Worm (Caenorhabditis elegans): ENCODE results near the gene F23A7.5.

F23A7.5 gene

ce11 chrX:16244764-16245244 lies 16.1 kb downstream of the F23A7.5 start, which contains the start of gene W10G6.1:
W10G6.1 (plus strand) TSS chrX:16245194.
- TF ChIP-seq dmd-9 (GFP tag; IDR thresholded peaks at IDR 0.05) = no peak
- no peak for TF ChIP-seq zfp-3 (GFP tag; conservative IDR thresholded peaks at IDR 0.05)
- TF ChIP-seq set-16 (GFP tag; IDR thresholded peaks at IDR 0.05) = peak; percentile 51; the same call in 1 of the 2 replicates
- peak in 1 of 2 experiments; percentile 42 for TF ChIP-seq unc-62 (GFP tag; optimal IDR thresholded peaks at IDR 0.05 in 1 of 2)
- TF ChIP-seq unc-62 (tag; optimal IDR thresholded peaks at IDR 0.05) = no peak

DNA sequence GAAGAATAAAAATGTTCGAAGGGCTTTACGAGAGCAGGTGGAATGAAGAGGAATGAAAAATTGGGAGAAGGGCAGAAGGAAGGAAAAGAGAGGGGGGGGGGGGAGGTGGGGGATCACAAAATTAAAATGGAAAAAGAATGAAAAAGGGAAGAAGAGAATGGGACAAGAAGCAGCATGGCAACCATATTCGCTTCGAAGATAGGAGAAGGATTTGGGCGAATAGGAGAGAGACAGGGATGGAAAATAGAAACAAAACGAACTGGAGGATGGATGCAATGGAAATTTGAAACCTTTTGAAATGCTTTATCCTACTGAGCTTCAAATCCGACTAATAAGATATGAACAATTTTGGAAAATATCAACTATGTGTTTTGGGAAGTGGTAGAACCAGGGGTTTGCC lies 22.0 kb downstream of the F23A7.5 start, which contains the start of gene W10G6.6:
Gene W10G6.6, minus strand, starts transcription at position 101 of the 400 bp plus-strand sequence.
- TF ChIP-seq hlh-30 (tag; optimal IDR thresholded peaks at IDR 0.05; ENCODE audit: insufficient read depth) (no peak), set-16 (GFP tag; IDR thresholded peaks at IDR 0.05) (peak; percentile 15; the same call in 1 of the 2 replicates)

ce11 chrX:16258503-16258902 lies 29.8 kb downstream of the F23A7.5 start:
- TF ChIP-seq F44E2.7 (GFP tag; IDR thresholded peaks at IDR 0.05) (0 out of 2 replicates have a peak, but pooled peaks have one; percentile 24), F37D6.2 (tag; optimal IDR thresholded peaks at IDR 0.05) (no peak), aha-1 (tag) (peak; percentile 69)

DNA sequence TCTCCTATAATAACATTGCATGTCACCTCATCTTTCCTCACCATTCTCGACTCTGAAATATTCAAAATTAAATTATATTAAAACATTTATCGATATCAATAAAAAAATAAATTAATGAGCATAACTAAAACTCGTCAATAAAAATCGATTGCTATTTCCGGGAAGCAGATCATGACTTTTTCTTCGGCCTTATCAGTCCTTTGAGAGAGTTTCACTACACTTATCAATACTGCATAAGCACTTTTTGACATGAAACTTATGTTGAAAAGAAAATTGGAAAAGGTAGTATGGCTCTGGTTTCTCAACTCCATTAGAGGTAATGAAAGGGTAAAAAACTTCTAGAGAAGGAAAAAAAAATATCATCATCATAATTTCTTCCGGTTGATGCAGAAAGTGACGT lies 31.4 kb downstream of the F23A7.5 start:
- TF ChIP-seq ztf-11 (tag; optimal IDR thresholded peaks at IDR 0.05) = no peak
- TF ChIP-seq attf-4 (tag; optimal IDR thresholded peaks at IDR 0.05) = no peak
- TF ChIP-seq lin-15B (tag; optimal IDR thresholded peaks at IDR 0.05) = no peak
- peak; percentile 64 for TF ChIP-seq nhr-28 (tag; optimal IDR thresholded peaks at IDR 0.05)
- TF ChIP-seq pha-4 (GFP tag; IDR thresholded peaks at IDR 0.05) = no peak
- TF ChIP-seq pha-4 (tag; optimal IDR thresholded peaks at IDR 0.05) = no peak
- TF ChIP-seq aha-1 (tag) = peak; percentile 30
- TF ChIP-seq F44E2.7 (GFP tag; IDR thresholded peaks at IDR 0.05) = no peak
- no peak for TF ChIP-seq mes-2 (tag; optimal IDR thresholded peaks at IDR 0.05; ENCODE audit: poor library complexity, severe bottlenecking)
- TF ChIP-seq zfp-2 (tag; optimal IDR thresholded peaks at IDR 0.05) = no peak
- TF ChIP-seq tag-97 (GFP tag; IDR thresholded peaks at IDR 0.05) = no peak
- TF ChIP-seq ceh-20 (GFP tag; IDR thresholded peaks at IDR 0.05) = no peak
- TF ChIP-seq F10B5.3 (tag; optimal IDR thresholded peaks at IDR 0.05) = no peak
- no peak for TF ChIP-seq ztf-7 (tag; optimal IDR thresholded peaks at IDR 0.05)
- no peak for TF ChIP-seq Y75B8A.6 (GFP tag; IDR thresholded peaks at IDR 0.05)
- TF ChIP-seq ctbp-1 (GFP tag; IDR thresholded peaks at IDR 0.05) = no peak
- no peak for TF ChIP-seq Y48G9A.11 (GFP tag; IDR thresholded peaks at IDR 0.05)
- TF ChIP-seq mep-1 (tag; optimal IDR thresholded peaks at IDR 0.05) = no peak
- no peak for TF ChIP-seq rbr-2 (tag; optimal IDR thresholded peaks at IDR 0.05)
- TF ChIP-seq madf-9 (GFP tag; conservative IDR thresholded peaks at IDR 0.05) = no peak
- no peak for TF ChIP-seq ceh-28 (tag; optimal IDR thresholded peaks at IDR 0.05)
- no peak for TF ChIP-seq D1046.2 (GFP tag; IDR thresholded peaks at IDR 0.05)
- TF ChIP-seq nhr-102 (tag; optimal IDR thresholded peaks at IDR 0.05) = no peak
- no peak for TF ChIP-seq fkh-10 (GFP tag; optimal IDR thresholded peaks at IDR 0.05)
- peak; percentile 85 for TF ChIP-seq pqm-1 (tag; optimal IDR thresholded peaks at IDR 0.05)
- TF ChIP-seq lin-38 (GFP tag; IDR thresholded peaks at IDR 0.05) = no peak
- no peak for TF ChIP-seq snpc-4 (tag; optimal IDR thresholded peaks at IDR 0.05)
- no peak for TF ChIP-seq dmd-8 (GFP tag; IDR thresholded peaks at IDR 0.05)
- TF ChIP-seq set-16 (GFP tag; IDR thresholded peaks at IDR 0.05) = no peak
- TF ChIP-seq dmd-6 (GFP tag; IDR thresholded peaks at IDR 0.05) = peak; percentile 58; the same call in 1 of the 2 replicates
- TF ChIP-seq nhr-237 (tag; optimal IDR thresholded peaks at IDR 0.05) = no peak
- no peak for TF ChIP-seq lim-7 (GFP tag; IDR thresholded peaks at IDR 0.05)
- TF ChIP-seq zfp-3 (GFP tag; conservative IDR thresholded peaks at IDR 0.05) = no peak
- no peak for TF ChIP-seq spr-3 (GFP tag; optimal IDR thresholded peaks at IDR 0.05)
- TF ChIP-seq T26A8.4 (GFP tag; IDR thresholded peaks at IDR 0.05) = no peak
- no peak for TF ChIP-seq arid-1 (GFP tag; conservative IDR thresholded peaks at IDR 0.05)
- TF ChIP-seq ceh-82 (tag; optimal IDR thresholded peaks at IDR 0.05) = no peak
- no peak for TF ChIP-seq mdl-1 (tag; optimal IDR thresholded peaks at IDR 0.05)
- no peak for TF ChIP-seq daf-19 (GFP tag; conservative IDR thresholded peaks at IDR 0.05)
- no peak for TF ChIP-seq vab-7 (GFP tag; IDR thresholded peaks at IDR 0.05)
- TF ChIP-seq ama-1 (optimal IDR thresholded peaks at IDR 0.05) = no peak
